Worm (Caenorhabditis elegans): Measurements from ENCODE around the gene T26C5.3.

DNA sequence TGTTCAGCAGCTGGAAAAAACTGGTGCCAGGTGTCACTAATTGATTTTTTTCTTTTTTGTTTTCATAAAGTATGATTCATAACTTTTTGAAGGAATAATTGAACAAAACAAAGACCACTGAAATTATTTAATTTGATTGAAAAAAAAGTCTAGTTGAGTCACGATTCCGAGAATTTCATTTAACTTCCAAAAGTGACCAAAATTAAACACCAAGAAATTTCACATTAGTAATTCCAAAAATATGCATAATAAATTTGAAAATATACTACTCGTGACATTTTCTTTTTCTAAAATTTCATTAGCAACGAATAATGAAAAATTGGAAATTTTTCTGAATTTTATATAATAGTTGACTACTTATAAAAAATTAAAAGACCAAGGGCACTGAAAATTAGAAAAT, 45.7 kb downstream of the T26C5.3 start:
- TF ChIP-seq sptf-1 (tag; optimal IDR thresholded peaks at IDR 0.05): no peak
- TF ChIP-seq blmp-1 (tag; optimal IDR thresholded peaks at IDR 0.05): no peak
- no peak for TF ChIP-seq lsy-2 (tag; optimal IDR thresholded peaks at IDR 0.05)
- TF ChIP-seq bed-3 (GFP tag; optimal IDR thresholded peaks at IDR 0.05): no peak
